Worm (Caenorhabditis elegans): ENCODE results near the gene tnc-2.

The tnc-2 gene

ce11 chrII:10447348-10448316 lies 19.0 kb upstream of the tnc-2 start, which contains the start of gene ZK673.2:
Gene ZK673.2 (plus strand): TSS chrII:10448266.
- TF ChIP-seq ahr-1 (tag; optimal IDR thresholded peaks at IDR 0.05) (no peak), npax-4 (tag; optimal IDR thresholded peaks at IDR 0.05) (no peak), unc-86 (tag; optimal IDR thresholded peaks at IDR 0.05) (no peak), unc-3 (GFP tag; conservative IDR thresholded peaks at IDR 0.05) (no peak), unc-3 (tag; optimal IDR thresholded peaks at IDR 0.05) (no peak), unc-55 (GFP tag; optimal IDR thresholded peaks at IDR 0.05) (no peak), ceh-24 (tag; optimal IDR thresholded peaks at IDR 0.05) (no peak), lin-11 (tag; optimal IDR thresholded peaks at IDR 0.05) (no peak), ttx-3 (tag; optimal IDR thresholded peaks at IDR 0.05) (no peak), ceh-48 (tag; optimal IDR thresholded peaks at IDR 0.05) (no peak)

ce11 chrII:10449707-10450106 lies 16.9 kb upstream of the tnc-2 start, which contains the start of gene lin-56:
Gene lin-56 (plus strand): TSS chrII:10450007.
- TF ChIP-seq hlh-13 (GFP tag; optimal IDR thresholded peaks at IDR 0.05) (no peak), pha-2 (tag; optimal IDR thresholded peaks at IDR 0.05) (no peak), eyg-1 (tag; optimal IDR thresholded peaks at IDR 0.05) (no peak), pros-1 (tag; optimal IDR thresholded peaks at IDR 0.05) (no peak), ceh-24 (tag; optimal IDR thresholded peaks at IDR 0.05) (no peak), fkh-6 (tag; optimal IDR thresholded peaks at IDR 0.05) (no peak), ceh-48 (tag; optimal IDR thresholded peaks at IDR 0.05) (no peak), pag-3 (tag; optimal IDR thresholded peaks at IDR 0.05; ENCODE audit: borderline replicate concordance) (no peak), ceh-6 (GFP tag; optimal IDR thresholded peaks at IDR 0.05) (no peak)

- TF ChIP-seq hlh-13 (GFP tag; optimal IDR thresholded peaks at IDR 0.05), result no peak
- TF ChIP-seq dve-1 (tag; optimal IDR thresholded peaks at IDR 0.05), result no peak
- TF ChIP-seq ceh-9 (tag; optimal IDR thresholded peaks at IDR 0.05), result no peak
- TF ChIP-seq K02D7.2 (tag; optimal IDR thresholded peaks at IDR 0.05), result no peak
- TF ChIP-seq nhr-11 (tag; optimal IDR thresholded peaks at IDR 0.05), result no peak
- no peak for TF ChIP-seq sox-2 (GFP tag; IDR thresholded peaks at IDR 0.05)
- no peak for TF ChIP-seq fax-1 (tag; optimal IDR thresholded peaks at IDR 0.05)
- no peak for TF ChIP-seq rnt-1 (tag; optimal IDR thresholded peaks at IDR 0.05)
- no peak for TF ChIP-seq pha-4 (tag; optimal IDR thresholded peaks at IDR 0.05)
Measured at ce11 chrII:10450335-10450734, 16.3 kb upstream of the tnc-2 start.

ce11 chrII:10452620-10453019 lies 14.0 kb upstream of the tnc-2 start, which contains the start of gene ZK673.4:
Gene ZK673.4 (plus strand): TSS chrII:10452920.
- no peak for TF ChIP-seq ttx-3 (tag; optimal IDR thresholded peaks at IDR 0.05)

- no peak for TF ChIP-seq ceh-24 (tag; optimal IDR thresholded peaks at IDR 0.05)
- no peak for TF ChIP-seq eyg-1 (tag; optimal IDR thresholded peaks at IDR 0.05)
- no peak for TF ChIP-seq ceh-22 (tag; optimal IDR thresholded peaks at IDR 0.05)
Measured at ce11 chrII:10456979-10457378, 9.7 kb upstream of the tnc-2 start, which contains the start of gene ZK673.11. Gene ZK673.11 (plus strand): TSS chrII:10457279.

DNA sequence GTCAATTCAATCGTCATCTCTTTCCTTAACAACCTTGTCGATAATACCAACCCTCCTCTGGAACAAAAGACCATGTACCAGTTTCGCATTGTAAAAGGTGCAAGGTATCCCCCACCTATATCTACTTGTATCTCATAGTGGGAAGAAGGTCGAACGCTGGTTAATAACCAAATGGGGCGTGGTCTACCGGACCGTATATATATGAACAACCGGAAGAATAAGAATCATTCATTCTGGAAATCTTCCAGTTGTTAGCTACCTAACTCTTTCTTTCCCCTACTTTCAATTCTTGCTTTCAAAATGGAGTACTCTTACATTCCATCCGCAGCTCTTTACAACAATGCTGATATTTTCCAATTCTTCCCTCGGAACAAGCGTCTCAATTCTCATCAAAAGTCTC lies 5.4 kb upstream of the tnc-2 start, which contains the start of gene ZK673.5:
Gene ZK673.5, plus strand, starts transcription at position 301 of the 400 bp plus-strand sequence.
- TF ChIP-seq lin-11 (tag; optimal IDR thresholded peaks at IDR 0.05) (no peak), K09A11.1 (tag; optimal IDR thresholded peaks at IDR 0.05; ENCODE audit: insufficient read depth) (no peak), ets-4 (tag; optimal IDR thresholded peaks at IDR 0.05) (no peak), ceh-34 (tag; optimal IDR thresholded peaks at IDR 0.05) (no peak), madf-2 (tag; optimal IDR thresholded peaks at IDR 0.05) (no peak), unc-3 (GFP tag; conservative IDR thresholded peaks at IDR 0.05) (no peak), unc-3 (tag; optimal IDR thresholded peaks at IDR 0.05) (no peak), fax-1 (tag; optimal IDR thresholded peaks at IDR 0.05) (no peak), pax-1 (tag; optimal IDR thresholded peaks at IDR 0.05) (no peak), dmd-4 (tag; optimal IDR thresholded peaks at IDR 0.05; ENCODE audit: borderline replicate concordance) (no peak), Y22D7AL.16 (tag; optimal IDR thresholded peaks at IDR 0.05) (no peak), nhr-11 (tag; optimal IDR thresholded peaks at IDR 0.05) (no peak), elt-4 (tag; optimal IDR thresholded peaks at IDR 0.05) (no peak), C08G9.2 (tag; optimal IDR thresholded peaks at IDR 0.05) (no peak), pha-4 (tag; optimal IDR thresholded peaks at IDR 0.05) (no peak), ceh-2 (tag; optimal IDR thresholded peaks at IDR 0.05) (no peak), ref-2 (tag; optimal IDR thresholded peaks at IDR 0.05) (no peak), fkh-10 (GFP tag; optimal IDR thresholded peaks at IDR 0.05) (no peak), T23F11.4 (GFP tag; optimal IDR thresholded peaks at IDR 0.05) (no peak), unc-55 (GFP tag; optimal IDR thresholded peaks at IDR 0.05) (no peak), ceh-30 (tag; optimal IDR thresholded peaks at IDR 0.05) (no peak)

Measured in whole organism, late embryonic.